Worm (Caenorhabditis elegans) whole organism, early embryonic: ENCODE results near the gene bli-5.
"Not testable (repeated sequence)": the region's sequence is repeated elsewhere in the genome, so short reads cannot be mapped to it uniquely, and the experiment has no call there.

Experiments
- B0310.2 ChIP-seq: sonication (generic microtip); optimal IDR thresholded peaks from 2 replicates; lab custom pipeline; 2016; ENCODE audit warnings: mild to moderate bottlenecking, missing genetic modification characterization, missing compliant biosample characterization
- F13C5.2 ChIP-seq: sonication (generic microtip); optimal IDR thresholded peaks from 2 replicates; lab custom pipeline; 2017; ENCODE audit warnings: mild to moderate bottlenecking, missing genetic modification characterization, inconsistent platforms, missing compliant biosample characterization
- aly-1 ChIP-seq: sonication (generic microtip); optimal IDR thresholded peaks from 2 replicates; lab custom pipeline; 2016; ENCODE audit warnings: missing genetic modification characterization, missing compliant biosample characterization
- ama-1 ChIP-seq: fragments of 150-350 bp; optimal IDR thresholded peaks from 2 replicates; lab custom pipeline; 2014
- ceh-13 ChIP-seq: fragments of 200-800 bp; sonication (Bioruptor generic); optimal IDR thresholded peaks from 2 replicates; lab custom pipeline; 2018; ENCODE audit warnings: mild to moderate bottlenecking, missing genetic modification characterization, missing compliant biosample characterization
- ets-7 ChIP-seq: sonication (generic microtip); optimal IDR thresholded peaks from 2 replicates; lab custom pipeline; 2016; ENCODE audit warnings: missing genotype, missing genetic modification characterization, missing compliant biosample characterization
- flt-1 ChIP-seq: fragments of 200-800 bp; sonication (Bioruptor generic); IDR thresholded peaks from 2 replicates; pipeline ENCODE4 v1.3.6; 2022; ENCODE audit warnings: missing genetic modification characterization, missing compliant biosample characterization
- hmbx-1 ChIP-seq: sonication (generic microtip); optimal IDR thresholded peaks from 2 replicates; lab custom pipeline; 2016; ENCODE audit warnings: mild to moderate bottlenecking, missing genetic modification characterization, missing compliant biosample characterization
- hmg-4 ChIP-seq: fragments of 200-800 bp; sonication (Bioruptor generic); optimal IDR thresholded peaks from 2 replicates; lab custom pipeline; 2018; ENCODE audit warnings: mild to moderate bottlenecking, missing genetic modification characterization, missing compliant biosample characterization
- hnd-1 ChIP-seq: sonication (generic microtip); optimal IDR thresholded peaks from 2 replicates; lab custom pipeline; 2016; ENCODE audit warnings: missing genetic modification characterization, missing compliant biosample characterization
- scrt-1 ChIP-seq: fragments of 200-800 bp; sonication (Bioruptor generic); IDR thresholded peaks from 2 replicates; pipeline ENCODE4 v1.3.6; 2022; ENCODE audit warnings: missing genetic modification characterization, missing compliant biosample characterization
- tbx-37 ChIP-seq: fragments of 200-800 bp; sonication (Bioruptor generic); conservative IDR thresholded peaks from 2 replicates; pipeline ENCODE4 v1.3.6; 2022; ENCODE audit warnings: missing genetic modification reagents, missing genetic modification characterization, missing compliant biosample characterization
- tra-4 ChIP-seq: sonication (generic microtip); optimal IDR thresholded peaks from 2 replicates; lab custom pipeline; 2017; ENCODE audit warnings: missing genetic modification characterization, missing compliant biosample characterization

ce11 chrIII:13401673-13402258, 27.8 kb downstream of the bli-5 start, which contains the start of the genes srlf-9 and srlf-10:
- TF ChIP-seq scrt-1; hmg-4 (GFP tag; lab: Kevin White, UChicago); ama-1 (lab: Kevin White, UChicago); aly-1 (tag; lab: Kevin White, UChicago); flt-1 (GFP tag; lab: Robert Waterston, UW); hnd-1 (tag; lab: Kevin White, UChicago); hmbx-1 (tag; lab: Kevin White, UChicago); ceh-13; tra-4 (tag; lab: Kevin White, UChicago); F13C5.2 (tag; lab: Kevin White, UChicago); tbx-37 (GFP tag; lab: Robert Waterston, UW); ets-7 (tag; lab: Kevin White, UChicago); B0310.2: not testable (repeated sequence)
